Fruit fly (Drosophila melanogaster) whole organism, embryonic: Measurements from ENCODE around the gene Chchd3.
A peak's percentile ranks its signal among the peaks of the same experiment; 100 is the strongest.

Experiments used
- Bteb2 ChIP-seq: fragments of 200-800 bp; sonication (Bioruptor generic); optimal IDR thresholded peaks from 2 replicates; lab custom pipeline; 2016; ENCODE audit warnings: missing biosample characterization, missing genetic modification characterization
- C15 ChIP-seq: fragments of 200-800 bp; sonication (Bioruptor generic); IDR thresholded peaks from 3 replicates; pipeline ENCODE4 v1.3.6; 2022; ENCODE audit warnings: missing biosample characterization, missing genetic modification characterization
- CG10321 ChIP-seq: fragments of 200-800 bp; sonication (Bioruptor generic); IDR thresholded peaks from 2 replicates; pipeline ENCODE4 v1.3.6; 2022; ENCODE audit warnings: missing biosample characterization, missing genetic modification characterization
- CG10366 ChIP-seq: fragments of 200-800 bp; sonication (Bioruptor generic); IDR thresholded peaks from 2 replicates; pipeline ENCODE4 v1.3.6; 2022; ENCODE audit warnings: missing biosample characterization, missing genetic modification characterization
- CG10959 ChIP-seq: fragments of 200-800 bp; sonication (Bioruptor generic); IDR thresholded peaks from 2 replicates; pipeline ENCODE4 v1.3.6; 2022; ENCODE audit warnings: missing biosample characterization, missing genetic modification characterization
- CG12299 ChIP-seq: fragments of 200-800 bp; sonication (Bioruptor generic); optimal IDR thresholded peaks from 2 replicates; lab custom pipeline; 2018; ENCODE audit warnings: missing biosample characterization, mild to moderate bottlenecking, missing genetic modification characterization
- CG12391 ChIP-seq: fragments of 200-800 bp; sonication (Bioruptor generic); optimal IDR thresholded peaks from 3 replicates; lab custom pipeline; 2018; ENCODE audit warnings: missing biosample characterization, mild to moderate bottlenecking, missing genetic modification characterization, moderate library complexity
- CG14441 ChIP-seq: fragments of 200-800 bp; sonication (Bioruptor generic); IDR thresholded peaks from 2 replicates; pipeline ENCODE4 v1.3.6; 2022; ENCODE audit warnings: missing biosample characterization, missing genetic modification characterization
- CG1529 ChIP-seq: fragments of 200-800 bp; sonication (Bioruptor generic); optimal IDR thresholded peaks from 3 replicates; lab custom pipeline; 2018; ENCODE audit warnings: missing biosample characterization, missing genetic modification characterization
- CG17802 ChIP-seq: fragments of 200-800 bp; sonication (Bioruptor generic); optimal IDR thresholded peaks from 2 replicates; lab custom pipeline; 2018; ENCODE audit warnings: missing biosample characterization, mild to moderate bottlenecking, missing genetic modification characterization, moderate library complexity
- CG30020 ChIP-seq: fragments of 200-800 bp; optimal IDR thresholded peaks from 2 replicates; lab custom pipeline; 2019; ENCODE audit warnings: missing biosample characterization, mild to moderate bottlenecking, missing genetic modification characterization, moderate library complexity
- CG31441 ChIP-seq: fragments of 200-800 bp; sonication (Bioruptor generic); IDR thresholded peaks from 2 replicates; pipeline ENCODE4 v1.3.6; 2022; ENCODE audit warnings: missing biosample characterization, missing genetic modification characterization
- CG3407 ChIP-seq: fragments of 200-800 bp; sonication (Bioruptor generic); optimal IDR thresholded peaks from 2 replicates; lab custom pipeline; 2018; ENCODE audit warnings: missing biosample characterization, mild to moderate bottlenecking, missing genetic modification characterization
- CG4282 ChIP-seq: fragments of 200-800 bp; sonication (Bioruptor generic); optimal IDR thresholded peaks from 2 replicates; lab custom pipeline; 2016; ENCODE audit warnings: missing biosample characterization, missing genetic modification characterization
- CG4328 ChIP-seq: fragments of 200-800 bp; sonication (Bioruptor generic); optimal IDR thresholded peaks from 3 replicates; lab custom pipeline; 2017; ENCODE audit warnings: missing biosample characterization, missing genetic modification reagents, missing genetic modification characterization
- CG6689 ChIP-seq: fragments of 200-800 bp; sonication (Bioruptor generic); IDR thresholded peaks from 2 replicates; pipeline ENCODE4 v1.3.6; 2022; ENCODE audit warnings: missing biosample characterization, missing genetic modification characterization
- CG6854 ChIP-seq: fragments of 200-800 bp; sonication (Bioruptor generic); optimal IDR thresholded peaks from 3 replicates; lab custom pipeline; 2017; ENCODE audit warnings: missing biosample characterization, mild to moderate bottlenecking, missing genetic modification characterization
- CG7357 ChIP-seq: fragments of 200-800 bp; sonication (Bioruptor generic); IDR thresholded peaks from 3 replicates; pipeline ENCODE4 v1.3.6; 2022; ENCODE audit warnings: missing biosample characterization, missing genetic modification characterization
- CG7745 ChIP-seq: fragments of 200-800 bp; sonication (Bioruptor generic); optimal IDR thresholded peaks from 2 replicates; lab custom pipeline; 2018; ENCODE audit warnings: missing biosample characterization, mild to moderate bottlenecking, missing genetic modification characterization, moderate library complexity
- CG9876 ChIP-seq: fragments of 200-800 bp; sonication (Bioruptor generic); optimal IDR thresholded peaks from 2 replicates; lab custom pipeline; 2016; ENCODE audit warnings: missing biosample characterization, missing genetic modification characterization
- CrebB ChIP-seq: fragments of 200-800 bp; sonication (Bioruptor generic); optimal IDR thresholded peaks from 3 replicates; lab custom pipeline; 2018; ENCODE audit warnings: missing biosample characterization, mild to moderate bottlenecking, missing genetic modification characterization
- Doc2 ChIP-seq: fragments of 200-800 bp; sonication (Bioruptor generic); IDR thresholded peaks from 2 replicates; pipeline ENCODE4 v1.3.6; 2022; ENCODE audit warnings: missing biosample characterization, missing genetic modification characterization
- Eip74EF ChIP-seq, 2 experiments: fragments of 200-800 bp in 1 of 2; fragments of >200 bp in 1 of 2; sonication (Bioruptor generic) in 1 of 2; optimal IDR thresholded peaks; 2 replicates each; lab custom pipeline; 2017 to 2019; ENCODE audit warnings: missing biosample characterization in 2 of 2, missing genetic modification characterization in 2 of 2, mild to moderate bottlenecking in 1 of 2, moderate library complexity in 1 of 2
- Hr51 ChIP-seq, 2 experiments: fragments of 200-800 bp; sonication (Bioruptor generic); optimal IDR thresholded peaks; 2 replicates in 1 of 2; 3 replicates in 1 of 2; lab custom pipeline; 2016 to 2018; ENCODE audit warnings: missing biosample characterization in 2 of 2, missing genetic modification characterization in 2 of 2, mild to moderate bottlenecking in 1 of 2, moderate library complexity in 1 of 2
- NK7.1 ChIP-seq: fragments of 200-800 bp; sonication (Bioruptor generic); optimal IDR thresholded peaks from 3 replicates; lab custom pipeline; 2016; ENCODE audit warnings: missing biosample characterization, missing genetic modification characterization
- Nf-YA ChIP-seq: fragments of 200-800 bp; sonication (Bioruptor generic); IDR thresholded peaks from 2 replicates; pipeline ENCODE4 v1.3.6; 2022; ENCODE audit warnings: missing biosample characterization, missing genetic modification characterization
- Sox102F ChIP-seq: fragments of 200-800 bp; sonication (Bioruptor generic); optimal IDR thresholded peaks from 2 replicates; lab custom pipeline; 2018; ENCODE audit warnings: missing biosample characterization, mild to moderate bottlenecking, missing genetic modification characterization, moderate library complexity
- Vsx1 ChIP-seq: fragments of 200-800 bp; sonication (Bioruptor generic); optimal IDR thresholded peaks from 2 replicates; lab custom pipeline; 2017; ENCODE audit warnings: missing biosample characterization, mild to moderate bottlenecking, missing genetic modification characterization, missing genetic modification reagents
- bbx ChIP-seq: fragments of 200-800 bp; sonication (Bioruptor generic); IDR thresholded peaks from 2 replicates; pipeline ENCODE4 v1.3.6; 2022; ENCODE audit warnings: missing biosample characterization, missing genetic modification characterization; ENCODE audit not compliant: partially characterized antibody
- cad ChIP-seq: fragments of >200 bp; optimal IDR thresholded peaks from 2 replicates; lab custom pipeline; 2017; ENCODE audit warnings: missing biosample characterization, missing genetic modification characterization
- chif ChIP-seq, 2 experiments: fragments of 200-800 bp; sonication (Bioruptor generic); optimal IDR thresholded peaks; 3 replicates each; lab custom pipeline; 2016; ENCODE audit warnings: missing biosample characterization in 2 of 2, missing genetic modification characterization in 2 of 2
- da ChIP-seq: fragments of 200-800 bp; sonication (Bioruptor generic); optimal IDR thresholded peaks from 2 replicates; lab custom pipeline; 2016; ENCODE audit warnings: missing biosample characterization, missing genetic modification characterization
- dpn ChIP-seq, 2 experiments: fragments of 200-800 bp; sonication (Bioruptor generic); optimal IDR thresholded peaks; 3 replicates each; lab custom pipeline; 2016; ENCODE audit warnings: missing biosample characterization in 2 of 2, missing genetic modification characterization in 2 of 2
- eve ChIP-seq, 2 experiments: fragments of >200 bp; optimal IDR thresholded peaks; 2 replicates each; lab custom pipeline; 2017; ENCODE audit warnings: missing biosample characterization in 2 of 2, missing genetic modification characterization in 2 of 2
- h ChIP-seq: fragments of >200 bp; optimal IDR thresholded peaks from 2 replicates; lab custom pipeline; 2017
- jing ChIP-seq: fragments of 200-800 bp; sonication (Bioruptor generic); optimal IDR thresholded peaks from 2 replicates; lab custom pipeline; 2018; ENCODE audit warnings: missing biosample characterization, mild to moderate bottlenecking, missing genetic modification characterization
- lbe ChIP-seq: fragments of 200-800 bp; sonication (Bioruptor generic); optimal IDR thresholded peaks from 2 replicates; lab custom pipeline; 2016; ENCODE audit warnings: missing biosample characterization, mild to moderate bottlenecking, missing genetic modification characterization
- mam ChIP-seq: fragments of 200-800 bp; sonication (Bioruptor generic); optimal IDR thresholded peaks from 3 replicates; lab custom pipeline; 2016; ENCODE audit warnings: missing biosample characterization, missing genetic modification characterization
- nmo ChIP-seq: fragments of 200-800 bp; sonication (Bioruptor generic); optimal IDR thresholded peaks from 2 replicates; lab custom pipeline; 2018; ENCODE audit warnings: missing biosample characterization, mild to moderate bottlenecking, missing genetic modification characterization, moderate library complexity
- nom ChIP-seq: fragments of 200-800 bp; sonication (Bioruptor generic); optimal IDR thresholded peaks from 2 replicates; lab custom pipeline; 2017; ENCODE audit warnings: missing biosample characterization, missing genetic modification characterization, mild to moderate bottlenecking, moderate library complexity, missing genetic modification reagents
- pfk ChIP-seq: fragments of 200-800 bp; sonication (Bioruptor generic); optimal IDR thresholded peaks from 2 replicates; lab custom pipeline; 2018; ENCODE audit warnings: missing biosample characterization, mild to moderate bottlenecking, missing genetic modification characterization, moderate library complexity
- pros ChIP-seq: fragments of 200-800 bp; sonication (Bioruptor generic); optimal IDR thresholded peaks from 3 replicates; lab custom pipeline; 2019; ENCODE audit warnings: missing biosample characterization, mild to moderate bottlenecking, missing genetic modification characterization, moderate library complexity
- row ChIP-seq: fragments of 200-800 bp; sonication (Bioruptor generic); IDR thresholded peaks from 3 replicates; pipeline ENCODE4 v1.3.6; 2022; ENCODE audit warnings: missing biosample characterization, missing genetic modification characterization
- sens-2 ChIP-seq: fragments of 200-800 bp; sonication (Bioruptor generic); IDR thresholded peaks from 2 replicates; pipeline ENCODE4 v1.3.6; 2022; ENCODE audit warnings: missing biosample characterization, missing genetic modification characterization
- shn ChIP-seq: fragments of 200-800 bp; sonication (Bioruptor generic); optimal IDR thresholded peaks from 3 replicates; lab custom pipeline; 2016; ENCODE audit warnings: missing biosample characterization, missing genetic modification characterization
- toy ChIP-seq: fragments of 200-800 bp; sonication (Bioruptor generic); IDR thresholded peaks from 2 replicates; pipeline ENCODE4 v1.3.6; 2022; ENCODE audit warnings: missing biosample characterization, missing genetic modification characterization
- ttk ChIP-seq: fragments of 200-800 bp; sonication (Bioruptor generic); IDR thresholded peaks from 2 replicates; pipeline ENCODE4 v2.1.2; 2022; ENCODE audit warnings: missing biosample characterization, missing genetic modification characterization
- usp ChIP-seq: fragments of >200 bp; optimal IDR thresholded peaks from 2 replicates; lab custom pipeline; 2017; ENCODE audit warnings: missing biosample characterization, missing genetic modification characterization
- zen2 ChIP-seq: fragments of 200-800 bp; sonication (Bioruptor generic); IDR thresholded peaks from 3 replicates; pipeline ENCODE4 v1.3.6; 2022; ENCODE audit warnings: missing biosample characterization, missing genetic modification characterization; ENCODE audit not compliant: partially characterized antibody
- zf30C ChIP-seq: fragments of 200-800 bp; sonication (Bioruptor generic); optimal IDR thresholded peaks from 3 replicates; lab custom pipeline; 2018; ENCODE audit warnings: missing biosample characterization, mild to moderate bottlenecking, missing genetic modification characterization
- zfh1 ChIP-seq: fragments of 200-800 bp; sonication (Bioruptor generic); IDR thresholded peaks from 3 replicates; pipeline ENCODE4 v1.3.6; 2022; ENCODE audit warnings: missing biosample characterization, missing genetic modification characterization

Chchd3 gene

DNA sequence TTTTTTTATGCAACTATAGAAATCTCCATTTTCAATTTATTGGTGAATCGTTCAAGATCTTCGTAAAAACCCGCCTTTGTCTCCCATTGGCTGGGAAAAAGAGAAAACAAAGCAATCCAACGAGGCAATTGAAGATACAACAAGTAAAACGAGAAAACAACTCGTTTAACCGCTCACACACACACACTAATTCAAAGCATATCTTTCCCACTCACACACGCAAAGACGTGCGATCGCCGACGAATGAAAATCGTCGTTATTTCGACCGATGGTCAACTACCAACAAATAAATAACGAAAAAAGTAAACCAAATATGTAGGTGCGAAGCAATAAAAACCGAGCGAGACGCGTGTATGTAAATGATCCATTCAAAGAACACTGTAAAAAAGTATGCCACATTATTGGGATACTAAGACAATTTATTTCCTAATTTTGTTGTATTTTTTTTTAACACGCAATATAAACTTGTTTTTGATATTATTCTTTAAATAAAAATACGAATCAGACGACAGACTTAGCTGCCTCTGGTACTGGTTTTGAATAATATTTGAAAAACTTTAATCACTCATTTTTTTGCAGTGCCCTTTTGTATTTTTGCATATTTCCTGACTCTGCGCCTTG lies 8.7 kb upstream of the Chchd3 start (continued):
- no peak for TF ChIP-seq sens-2 (GFP tag; lab: Robert Waterston, UW)
- no peak for TF ChIP-seq CG7357 (GFP tag; lab: Robert Waterston, UW)
- TF ChIP-seq lbe = peak; percentile 48
- no peak for TF ChIP-seq Vsx1 (GFP tag; lab: Kevin White, UChicago)
- peak in 1 of 2 experiments; percentile 35 for TF ChIP-seq chif (GFP tag; optimal IDR thresholded peaks at IDR 0.05; lab: Kevin White, UChicago)
- TF ChIP-seq CrebB (tag; lab: Kevin White, UChicago) = no peak
- TF ChIP-seq CG10366 (GFP tag; lab: Robert Waterston, UW) = no peak
- no peak for TF ChIP-seq Doc2 (GFP tag; lab: Robert Waterston, UW)
- TF ChIP-seq CG10321 (GFP tag; lab: Robert Waterston, UW) = no peak
- peak; percentile 33 for TF ChIP-seq CG12391 (tag; lab: Kevin White, UChicago)
- TF ChIP-seq CG12299 (tag; lab: Kevin White, UChicago) = no peak
- no peak for TF ChIP-seq CG1529 (GFP tag; lab: Kevin White, UChicago)
- TF ChIP-seq da (GFP tag; lab: Kevin White, UChicago) = no peak
- TF ChIP-seq nom (GFP tag; lab: Kevin White, UChicago) = peak; percentile 94
- no peak for TF ChIP-seq cad (GFP tag; lab: Kevin White, UChicago)
- no peak for TF ChIP-seq mam (GFP tag; lab: Kevin White, UChicago)
- no peak for TF ChIP-seq Hr51 (GFP tag; optimal IDR thresholded peaks at IDR 0.05; lab: Kevin White, UChicago)
- peak; percentile 89 for TF ChIP-seq Nf-YA (GFP tag; lab: Robert Waterston, UW)
- no peak for TF ChIP-seq CG4328 (GFP tag; lab: Kevin White, UChicago)
- no peak for TF ChIP-seq Bteb2 (GFP tag; lab: Kevin White, UChicago)
- no peak for TF ChIP-seq jing (GFP tag; lab: Kevin White, UChicago)
- no peak for TF ChIP-seq CG10959 (GFP tag; lab: Robert Waterston, UW)
- no peak for TF ChIP-seq h (lab: Kevin White, UChicago)
- TF ChIP-seq zfh1 = no peak
- TF ChIP-seq zf30C (GFP tag; lab: Kevin White, UChicago) = peak; percentile 72
- no peak for TF ChIP-seq nmo (GFP tag; lab: Kevin White, UChicago)
- TF ChIP-seq toy (GFP tag; lab: Robert Waterston, UW) = no peak
- TF ChIP-seq CG3407 (GFP tag; lab: Kevin White, UChicago) = no peak
- TF ChIP-seq CG7745 (tag; lab: Kevin White, UChicago) = no peak
- TF ChIP-seq CG4282 = no peak
- peak; percentile 36; the same call in 1 of the 3 replicates for TF ChIP-seq row (GFP tag; lab: Robert Waterston, UW)
- TF ChIP-seq dpn (GFP tag; optimal IDR thresholded peaks at IDR 0.05; lab: Kevin White, UChicago) = peak in 1 of 2 experiments; percentile 10
- TF ChIP-seq CG6689 (GFP tag; lab: Robert Waterston, UW) = 0 out of 2 replicates have a peak, but pooled peaks have one; percentile 7
- no peak for TF ChIP-seq CG17802 (tag; lab: Kevin White, UChicago)
- TF ChIP-seq CG9876 (GFP tag; lab: Kevin White, UChicago) = no peak
- no peak for TF ChIP-seq ttk (GFP tag; lab: Robert Waterston, UW)
- 0 out of 2 replicates have a peak, but pooled peaks have one; percentile 24 for TF ChIP-seq bbx
- no peak for TF ChIP-seq C15 (GFP tag; lab: Robert Waterston, UW)
- no peak for TF ChIP-seq shn
- TF ChIP-seq CG31441 (GFP tag; lab: Robert Waterston, UW) = no peak
- no peak for TF ChIP-seq pros (GFP tag; lab: Kevin White, UChicago)
- no peak for TF ChIP-seq Eip74EF (GFP tag; optimal IDR thresholded peaks at IDR 0.05; lab: Kevin White, UChicago)
- no peak for TF ChIP-seq CG14441
- no peak for TF ChIP-seq CG6854
- TF ChIP-seq CG30020 (tag; lab: Kevin White, UChicago) = no peak
- peak; percentile 30 for TF ChIP-seq Sox102F (GFP tag; lab: Kevin White, UChicago)
- TF ChIP-seq usp (GFP tag; lab: Kevin White, UChicago) = no peak
- TF ChIP-seq NK7.1 (GFP tag; lab: Kevin White, UChicago) = no peak
- TF ChIP-seq pfk (GFP tag; lab: Kevin White, UChicago) = no peak
- peak in 1 of 2 experiments; percentile 62 for TF ChIP-seq eve (GFP tag; optimal IDR thresholded peaks at IDR 0.05; lab: Kevin White, UChicago)
- TF ChIP-seq zen2 (GFP tag; lab: Robert Waterston, UW) = no peak
